Worm (Caenorhabditis elegans) whole organism, early embryonic: Measurements from ENCODE around the gene F38B6.3.

Experiments used
- B0310.2 ChIP-seq: sonication (generic microtip); optimal IDR thresholded peaks from 2 replicates; lab custom pipeline; 2016; ENCODE audit warnings: mild to moderate bottlenecking, missing genetic modification characterization, missing compliant biosample characterization
- F13C5.2 ChIP-seq: sonication (generic microtip); optimal IDR thresholded peaks from 2 replicates; lab custom pipeline; 2017; ENCODE audit warnings: mild to moderate bottlenecking, missing genetic modification characterization, inconsistent platforms, missing compliant biosample characterization
- aly-1 ChIP-seq: sonication (generic microtip); optimal IDR thresholded peaks from 2 replicates; lab custom pipeline; 2016; ENCODE audit warnings: missing genetic modification characterization, missing compliant biosample characterization
- ama-1 ChIP-seq: fragments of 150-350 bp; optimal IDR thresholded peaks from 2 replicates; lab custom pipeline; 2014
- ceh-13 ChIP-seq: fragments of 200-800 bp; sonication (Bioruptor generic); optimal IDR thresholded peaks from 2 replicates; lab custom pipeline; 2018; ENCODE audit warnings: mild to moderate bottlenecking, missing genetic modification characterization, missing compliant biosample characterization
- ceh-36 ChIP-seq: sonication (generic microtip); optimal IDR thresholded peaks from 2 replicates; lab custom pipeline; 2016; ENCODE audit warnings: missing genetic modification characterization, inconsistent platforms, missing compliant biosample characterization
- ets-7 ChIP-seq: sonication (generic microtip); optimal IDR thresholded peaks from 2 replicates; lab custom pipeline; 2016; ENCODE audit warnings: missing genotype, missing genetic modification characterization, missing compliant biosample characterization
- flt-1 ChIP-seq: fragments of 200-800 bp; sonication (Bioruptor generic); IDR thresholded peaks from 2 replicates; pipeline ENCODE4 v1.3.6; 2022; ENCODE audit warnings: missing genetic modification characterization, missing compliant biosample characterization
- hmbx-1 ChIP-seq: sonication (generic microtip); optimal IDR thresholded peaks from 2 replicates; lab custom pipeline; 2016; ENCODE audit warnings: mild to moderate bottlenecking, missing genetic modification characterization, missing compliant biosample characterization
- hmg-4 ChIP-seq: fragments of 200-800 bp; sonication (Bioruptor generic); optimal IDR thresholded peaks from 2 replicates; lab custom pipeline; 2018; ENCODE audit warnings: mild to moderate bottlenecking, missing genetic modification characterization, missing compliant biosample characterization
- hnd-1 ChIP-seq: sonication (generic microtip); optimal IDR thresholded peaks from 2 replicates; lab custom pipeline; 2016; ENCODE audit warnings: missing genetic modification characterization, missing compliant biosample characterization
- pes-1 ChIP-seq: fragments of 200-800 bp; sonication (Bioruptor generic); IDR thresholded peaks from 2 replicates; pipeline ENCODE4 v1.3.6; 2022; ENCODE audit warnings: missing genetic modification reagents, missing genetic modification characterization, missing compliant biosample characterization
- scrt-1 ChIP-seq: fragments of 200-800 bp; sonication (Bioruptor generic); IDR thresholded peaks from 2 replicates; pipeline ENCODE4 v1.3.6; 2022; ENCODE audit warnings: missing genetic modification characterization, missing compliant biosample characterization
- sea-1 ChIP-seq: fragments of 200-800 bp; sonication (Bioruptor generic); conservative IDR thresholded peaks from 2 replicates; pipeline ENCODE4 v1.3.6; 2022; ENCODE audit warnings: missing genetic modification characterization, missing compliant biosample characterization
- tbx-11 ChIP-seq: fragments of 200-800 bp; sonication (Bioruptor generic); IDR thresholded peaks from 2 replicates; pipeline ENCODE4 v1.3.6; 2022; ENCODE audit warnings: missing genetic modification characterization, missing compliant biosample characterization
- tbx-37 ChIP-seq: fragments of 200-800 bp; sonication (Bioruptor generic); conservative IDR thresholded peaks from 2 replicates; pipeline ENCODE4 v1.3.6; 2022; ENCODE audit warnings: missing genetic modification reagents, missing genetic modification characterization, missing compliant biosample characterization
- tra-4 ChIP-seq: sonication (generic microtip); optimal IDR thresholded peaks from 2 replicates; lab custom pipeline; 2017; ENCODE audit warnings: missing genetic modification characterization, missing compliant biosample characterization

Gene F38B6.3

DNA sequence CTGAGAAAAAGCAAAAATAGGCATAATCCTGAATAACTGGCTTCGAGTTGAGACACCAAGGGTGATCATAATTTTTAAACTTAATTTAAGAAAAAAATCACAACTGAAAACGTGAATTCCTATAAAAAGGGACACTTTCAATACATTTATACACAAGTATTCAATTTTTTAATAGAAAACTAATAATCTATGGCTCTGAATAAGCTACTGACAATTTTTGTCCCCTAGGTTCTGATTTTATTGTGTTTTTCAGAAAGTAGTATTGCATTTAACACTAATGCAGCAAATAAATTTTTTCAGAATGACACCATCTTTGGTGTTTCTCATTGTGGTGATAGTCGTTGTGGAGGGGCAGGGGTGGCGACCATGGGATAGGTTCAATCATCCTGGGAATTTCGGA lies 19.8 kb downstream of the F38B6.3 start, which contains the start of gene nas-11:
Gene nas-11, plus strand, starts transcription at position 301 of the 400 bp plus-strand sequence.
- no peak for TF ChIP-seq ceh-36 (tag; lab: Kevin White, UChicago)
- TF ChIP-seq ama-1 (lab: Kevin White, UChicago), result no peak
- TF ChIP-seq hmg-4, result no peak
- no peak for TF ChIP-seq aly-1 (tag; lab: Kevin White, UChicago)
- no peak for TF ChIP-seq tra-4
- no peak for TF ChIP-seq tbx-11 (GFP tag; lab: Robert Waterston, UW)
- TF ChIP-seq scrt-1 (GFP tag; lab: Robert Waterston, UW), result no peak
- no peak for TF ChIP-seq hnd-1 (tag; lab: Kevin White, UChicago)
- no peak for TF ChIP-seq hmbx-1
- no peak for TF ChIP-seq pes-1 (GFP tag; lab: Robert Waterston, UW)
- no peak for TF ChIP-seq sea-1 (GFP tag; lab: Robert Waterston, UW)
- no peak for TF ChIP-seq flt-1 (GFP tag; lab: Robert Waterston, UW)

DNA sequence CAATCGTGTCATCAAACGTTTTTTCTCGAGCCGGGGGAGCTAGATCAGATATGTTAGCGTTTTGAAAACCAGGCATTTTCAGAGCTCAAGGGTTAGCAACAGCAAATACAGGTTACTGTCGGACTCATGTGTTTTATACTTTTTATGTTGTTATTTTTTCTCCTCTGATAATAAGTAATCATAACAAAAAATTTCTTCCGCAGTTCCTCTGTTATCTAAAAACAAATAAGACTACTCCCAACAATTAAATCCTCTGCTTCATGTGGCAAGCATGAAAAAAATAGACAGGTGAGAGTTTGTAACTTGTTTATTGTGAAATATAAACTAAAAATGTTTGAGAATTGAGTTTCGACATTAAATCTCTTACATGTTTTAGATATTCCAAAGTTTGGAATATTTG lies 25.2 kb downstream of the F38B6.3 start, which contains the start of gene smf-2:
Gene smf-2, minus strand, starts transcription at position 101 of the 400 bp plus-strand sequence.
- TF ChIP-seq tbx-37 (GFP tag; lab: Robert Waterston, UW) (no peak), scrt-1 (GFP tag; lab: Robert Waterston, UW) (no peak), tra-4 (no peak), ets-7 (tag; lab: Kevin White, UChicago) (no peak), sea-1 (GFP tag; lab: Robert Waterston, UW) (no peak), hnd-1 (tag; lab: Kevin White, UChicago) (no peak), flt-1 (GFP tag; lab: Robert Waterston, UW) (no peak), hmbx-1 (no peak), ceh-13 (no peak), ceh-36 (tag; lab: Kevin White, UChicago) (no peak), B0310.2 (tag; lab: Kevin White, UChicago) (no peak), pes-1 (GFP tag; lab: Robert Waterston, UW) (no peak), tbx-11 (GFP tag; lab: Robert Waterston, UW) (no peak), ama-1 (lab: Kevin White, UChicago) (no peak), F13C5.2 (tag; lab: Kevin White, UChicago) (no peak), hmg-4 (no peak), aly-1 (tag; lab: Kevin White, UChicago) (no peak)

DNA sequence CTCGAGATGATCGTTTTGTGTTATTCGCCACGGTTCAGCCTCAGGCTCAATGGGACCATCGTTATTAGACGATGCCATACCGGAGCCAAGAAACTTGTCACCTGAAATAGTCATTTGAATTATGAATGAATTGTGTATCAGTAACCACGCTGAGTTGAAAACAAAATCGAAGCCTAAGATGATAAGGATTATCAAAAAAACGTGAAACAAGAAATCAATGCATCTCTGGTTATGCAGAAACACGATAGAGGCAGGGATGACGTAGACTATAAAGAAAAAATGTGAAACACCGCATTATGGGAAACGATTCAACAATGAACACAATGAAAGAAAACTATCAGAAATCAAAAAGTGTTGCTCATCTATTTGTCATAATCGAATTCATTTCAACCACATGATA lies 29.5 kb downstream of the F38B6.3 start, which contains the start of gene smf-1:
Gene smf-1, minus strand, starts transcription at position 101 of the 400 bp plus-strand sequence.
- no peak for TF ChIP-seq F13C5.2 (tag; lab: Kevin White, UChicago)
- no peak for TF ChIP-seq hmbx-1
- no peak for TF ChIP-seq hnd-1 (tag; lab: Kevin White, UChicago)
- no peak for TF ChIP-seq aly-1 (tag; lab: Kevin White, UChicago)
- no peak for TF ChIP-seq tbx-11 (GFP tag; lab: Robert Waterston, UW)

DNA sequence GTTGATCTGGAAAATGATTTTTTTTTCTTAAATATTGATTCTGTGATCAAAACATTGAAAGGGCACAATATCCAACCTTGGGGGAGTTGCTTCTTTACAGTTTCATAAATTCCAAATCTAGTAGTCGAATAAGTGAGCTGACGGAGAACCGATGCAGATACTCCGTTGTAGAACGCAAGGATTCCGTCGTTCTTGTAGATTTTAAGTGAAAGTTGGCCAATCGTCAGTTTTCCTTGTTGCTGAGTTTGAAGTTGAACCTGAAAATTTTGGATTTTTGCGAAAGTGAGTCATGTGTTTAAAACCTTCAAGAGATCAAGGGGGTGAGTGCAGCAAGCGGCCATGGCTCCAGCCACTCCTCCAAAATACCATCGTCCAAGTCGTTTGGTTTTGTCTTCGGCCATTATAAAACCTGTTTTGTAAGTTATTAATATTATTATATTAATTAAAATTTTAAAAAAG lies 31.9 kb downstream of the F38B6.3 start, which contains the start of gene slc-25A10:
Gene slc-25A10, minus strand, starts transcription at position 409 of the 459 bp plus-strand sequence.
- TF ChIP-seq tbx-37 (GFP tag; lab: Robert Waterston, UW) (no peak), ets-7 (tag; lab: Kevin White, UChicago) (no peak), hmg-4 (no peak), ceh-13 (no peak), aly-1 (tag; lab: Kevin White, UChicago) (no peak), scrt-1 (GFP tag; lab: Robert Waterston, UW) (no peak), tbx-11 (GFP tag; lab: Robert Waterston, UW) (no peak), pes-1 (GFP tag; lab: Robert Waterston, UW) (no peak), sea-1 (GFP tag; lab: Robert Waterston, UW) (no peak)

DNA sequence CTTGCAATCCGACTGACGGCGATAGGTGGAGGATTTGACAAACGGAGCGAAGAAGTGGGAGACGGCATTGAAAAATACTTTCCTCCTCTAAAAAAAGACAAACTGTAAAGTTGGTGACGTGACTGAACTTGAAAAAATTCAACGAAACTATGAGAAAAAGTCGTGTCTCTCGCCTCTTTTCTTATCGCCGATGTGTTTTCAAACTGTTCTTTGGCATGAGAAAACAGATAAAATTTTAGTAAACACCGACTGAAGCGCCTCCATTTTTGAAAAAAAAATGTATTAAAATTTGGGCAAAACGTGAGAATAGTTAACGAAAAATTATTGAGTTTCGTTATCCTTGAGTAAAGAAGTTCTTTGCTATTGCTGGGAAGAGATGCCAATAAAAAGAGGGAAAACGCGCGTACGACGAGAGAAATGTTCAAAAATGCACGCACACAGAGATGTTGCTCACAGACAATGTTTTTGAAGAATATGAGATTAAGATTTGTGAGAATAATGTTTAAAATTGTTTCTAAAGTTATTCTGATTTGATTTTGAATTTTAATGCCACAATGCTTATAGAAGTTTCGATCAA lies 35.5 kb downstream of the F38B6.3 start:
- no peak for TF ChIP-seq hmbx-1
- TF ChIP-seq ceh-36 (tag; lab: Kevin White, UChicago), result no peak
- TF ChIP-seq hmg-4, result no peak
- no peak for TF ChIP-seq flt-1 (GFP tag; lab: Robert Waterston, UW)
- TF ChIP-seq ceh-13, result no peak
- TF ChIP-seq aly-1 (tag; lab: Kevin White, UChicago), result no peak
- no peak for TF ChIP-seq B0310.2 (tag; lab: Kevin White, UChicago)
- no peak for TF ChIP-seq tbx-37 (GFP tag; lab: Robert Waterston, UW)
- TF ChIP-seq tbx-11 (GFP tag; lab: Robert Waterston, UW), result no peak
- TF ChIP-seq F13C5.2 (tag; lab: Kevin White, UChicago), result no peak
- TF ChIP-seq sea-1 (GFP tag; lab: Robert Waterston, UW), result no peak
- no peak for TF ChIP-seq tra-4

DNA sequence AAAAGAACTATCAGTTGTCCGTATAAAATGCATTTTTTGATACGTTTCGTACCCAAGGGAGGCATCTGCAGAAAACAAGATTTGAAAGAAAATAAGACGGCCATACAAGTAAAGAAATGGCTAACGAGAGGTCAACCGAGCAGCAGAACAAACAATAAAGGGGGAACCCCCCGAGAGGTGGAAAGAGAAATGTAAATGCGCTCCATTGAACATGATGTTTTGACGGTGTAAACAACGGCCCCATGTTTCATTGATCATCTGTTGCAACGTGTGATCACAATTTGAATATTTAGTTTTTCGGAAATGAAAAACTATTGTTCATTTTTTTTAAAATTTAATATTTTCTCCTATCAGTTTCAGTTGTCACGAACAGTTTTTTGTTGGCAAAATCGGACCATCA lies 36.2 kb downstream of the F38B6.3 start, which contains the start of gene K11G12.6:
Gene K11G12.6, minus strand, starts transcription at position 65 of the 400 bp plus-strand sequence.
- TF ChIP-seq tra-4 (no peak), aly-1 (tag; lab: Kevin White, UChicago) (no peak), hmbx-1 (no peak), tbx-37 (GFP tag; lab: Robert Waterston, UW) (no peak), ama-1 (lab: Kevin White, UChicago) (no peak), ceh-36 (tag; lab: Kevin White, UChicago) (no peak), sea-1 (GFP tag; lab: Robert Waterston, UW) (no peak)

DNA sequence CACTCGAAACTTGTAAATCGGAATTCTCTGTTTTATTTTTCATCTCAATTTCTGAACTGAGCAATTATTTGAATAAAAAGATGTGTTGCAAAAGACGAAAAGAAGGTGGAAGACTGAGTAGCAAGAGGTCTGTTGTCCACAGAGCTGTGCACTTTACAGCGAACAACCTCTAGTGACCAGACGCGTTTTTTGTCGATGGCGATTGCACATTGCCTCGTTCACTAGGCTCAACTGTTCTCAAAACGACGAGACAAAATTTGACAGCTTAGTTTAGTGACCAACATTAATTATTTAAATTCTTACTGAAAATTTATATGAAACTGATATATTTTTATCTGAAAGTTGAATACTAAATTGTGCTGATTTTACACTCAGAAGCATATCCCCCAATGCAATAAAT lies 39.8 kb downstream of the F38B6.3 start, which contains the start of gene R03E9.2:
Gene R03E9.2, minus strand, starts transcription at position 101 of the 400 bp plus-strand sequence.
- TF ChIP-seq tbx-11 (GFP tag; lab: Robert Waterston, UW), result no peak
- TF ChIP-seq aly-1 (tag; lab: Kevin White, UChicago), result no peak
- TF ChIP-seq hmbx-1, result no peak
- no peak for TF ChIP-seq sea-1 (GFP tag; lab: Robert Waterston, UW)
